Worm (Caenorhabditis elegans): ENCODE data around the gene F55H2.8.

The F55H2.8 gene

DNA sequence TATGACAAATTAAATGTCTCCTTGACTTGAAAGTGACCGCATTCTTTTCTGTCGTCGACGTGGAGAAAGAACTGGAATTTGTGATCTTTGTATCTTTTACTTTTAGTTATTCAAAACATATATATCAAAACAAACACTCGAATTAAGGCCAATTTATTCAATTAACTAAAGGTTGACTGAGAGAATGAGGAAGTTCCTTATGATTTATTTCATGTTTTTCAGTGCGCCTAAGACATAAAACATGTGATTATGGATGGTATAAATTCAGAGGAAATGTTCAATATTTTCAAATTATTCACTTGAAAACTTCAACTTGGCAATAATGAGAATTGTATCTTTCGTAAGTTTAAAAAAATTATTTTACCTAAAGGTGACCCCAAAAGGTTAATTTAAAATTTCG, at the start of gene F55H2.8:
TSS of gene F55H2.8 (plus strand) at position 301 of the 400 bp plus-strand sequence.
- TF ChIP-seq unc-130 (GFP tag; optimal IDR thresholded peaks at IDR 0.05) = no peak
- no peak for TF ChIP-seq tbp1 (GFP tag; optimal IDR thresholded peaks at IDR 0.05)
- TF ChIP-seq atf-7 (tag; optimal IDR thresholded peaks at IDR 0.05) = no peak
- no peak for TF ChIP-seq Y79H2A.3 (GFP tag; conservative IDR thresholded peaks at IDR 0.05)
- TF ChIP-seq ama-1 (optimal IDR thresholded peaks at IDR 0.05) = no peak
- TF ChIP-seq ama-1 (GFP tag; optimal IDR thresholded peaks at IDR 0.05) = no peak
- no peak for TF ChIP-seq ccch-3 (GFP tag; optimal IDR thresholded peaks at IDR 0.05)
- no peak for TF ChIP-seq lir-1 (GFP tag; conservative IDR thresholded peaks at IDR 0.05)
- TF ChIP-seq snpc-3.4 (tag; optimal IDR thresholded peaks at IDR 0.05) = no peak
- TF ChIP-seq F52B5.7 (tag; optimal IDR thresholded peaks at IDR 0.05) = no peak

DNA sequence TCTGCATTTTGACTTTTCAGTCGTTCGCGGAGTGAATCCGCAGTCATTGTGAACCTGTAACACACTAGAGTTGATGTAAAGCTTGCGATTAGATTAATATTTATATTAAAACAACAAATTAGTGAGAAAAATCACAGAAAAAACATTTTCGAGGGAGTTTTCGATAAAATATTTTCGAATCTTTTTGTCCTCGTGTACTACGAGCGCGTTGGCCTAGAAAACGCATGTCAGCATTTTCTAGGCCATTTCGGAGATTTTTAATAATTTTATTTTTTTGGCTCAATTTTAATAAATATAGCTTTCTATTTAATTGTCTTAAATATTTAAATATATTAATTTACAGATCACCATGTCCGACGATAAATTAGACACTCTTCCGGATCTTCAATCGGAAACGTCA, 48.2 kb upstream of the F55H2.8 start, which contains the start of gene B0464.9:
TSS of gene B0464.9 (plus strand) at position 344 of the 400 bp plus-strand sequence.
- TF ChIP-seq sptf-2 (GFP tag; optimal IDR thresholded peaks at IDR 0.05) (no peak), snpc-4 (GFP tag; optimal IDR thresholded peaks at IDR 0.05) (no peak), snpc-4 (tag; optimal IDR thresholded peaks at IDR 0.05) (peak in 1 of 4 experiments; percentile 36), lag-1 (GFP tag; IDR thresholded peaks at IDR 0.05) (no peak), K12H6.12 (tag; optimal IDR thresholded peaks at IDR 0.05) (peak; percentile 8), xnd-1 (tag; optimal IDR thresholded peaks at IDR 0.05) (no peak), Y53G8AR.9 (GFP tag; conservative IDR thresholded peaks at IDR 0.05) (no peak), cebp-1 (GFP tag; IDR thresholded peaks at IDR 0.05) (no peak), cebp-1 (tag; optimal IDR thresholded peaks at IDR 0.05) (peak; percentile 22), let-607 (tag; optimal IDR thresholded peaks at IDR 0.05) (peak in 1 of 2 experiments; percentile 50), lsy-27 (tag; optimal IDR thresholded peaks at IDR 0.05; ENCODE audit: borderline replicate concordance, insufficient read depth) (no peak), F57A8.1 (GFP tag; optimal IDR thresholded peaks at IDR 0.05) (no peak), C17E4.6 (GFP tag; IDR thresholded peaks at IDR 0.05) (no peak), madf-6 (GFP tag; IDR thresholded peaks at IDR 0.05) (peak; percentile 41; the same call in 1 of the 2 replicates), hlh-12 (tag; optimal IDR thresholded peaks at IDR 0.05) (no peak), F22D6.2 (tag; optimal IDR thresholded peaks at IDR 0.05) (peak; percentile 21), hrde-1 (tag; optimal IDR thresholded peaks at IDR 0.05; ENCODE audit: borderline replicate concordance) (peak; percentile 9), lin-26 (GFP tag; IDR thresholded peaks at IDR 0.05) (no peak), T26A5.8 (tag; optimal IDR thresholded peaks at IDR 0.05) (no peak), aptf-3 (GFP tag; IDR thresholded peaks at IDR 0.05) (no peak), F52B5.7 (tag; optimal IDR thresholded peaks at IDR 0.05) (no peak), hmg-1.2 (GFP tag; IDR thresholded peaks at IDR 0.05) (no peak), lin-54 (GFP tag; optimal IDR thresholded peaks at IDR 0.05) (peak; percentile 46), bed-1 (GFP tag; IDR thresholded peaks at IDR 0.05) (no peak), Y67H2A.10 (GFP tag; conservative IDR thresholded peaks at IDR 0.05) (no peak), die-1 (tag; optimal IDR thresholded peaks at IDR 0.05) (no peak), nfya-1 (tag; optimal IDR thresholded peaks at IDR 0.05; ENCODE audit: borderline replicate concordance, insufficient read depth) (no peak), B0336.3 (GFP tag; IDR thresholded peaks at IDR 0.05) (no peak), tbp1 (GFP tag; optimal IDR thresholded peaks at IDR 0.05) (no peak), T07F8.4 (tag; optimal IDR thresholded peaks at IDR 0.05) (no peak), unc-130 (GFP tag; optimal IDR thresholded peaks at IDR 0.05) (peak; percentile 70), hlh-26 (GFP tag; conservative IDR thresholded peaks at IDR 0.05) (no peak), rec-8 (tag; optimal IDR thresholded peaks at IDR 0.05) (peak in 1 of 2 experiments; percentile 29), snpc-3.4 (tag; optimal IDR thresholded peaks at IDR 0.05) (no peak), pbrm-1 (GFP tag; IDR thresholded peaks at IDR 0.05) (no peak), ceh-100 (GFP tag; IDR thresholded peaks at IDR 0.05) (no peak), attf-6 (GFP tag; IDR thresholded peaks at IDR 0.05) (no peak), zim-3 (tag; optimal IDR thresholded peaks at IDR 0.05) (no peak), mxl-1 (tag; optimal IDR thresholded peaks at IDR 0.05) (no peak), repo-1 (tag; optimal IDR thresholded peaks at IDR 0.05) (no peak), unc-62 (GFP tag; optimal IDR thresholded peaks at IDR 0.05) (no peak)

All from whole organism, young adult.